Fruit fly (Drosophila melanogaster) whole organism, embryonic: ENCODE data around the gene CG13949.

ENCODE experiments used
- ATbp ChIP-seq: fragments of 200-800 bp; sonication (Bioruptor generic); optimal IDR thresholded peaks from 2 replicates; lab custom pipeline; 2017; ENCODE audit warnings: missing biosample characterization, mild to moderate bottlenecking, missing genetic modification characterization, missing genetic modification reagents
- Adf1 ChIP-seq: fragments of 200-800 bp; sonication (Bioruptor generic); IDR thresholded peaks from 2 replicates; pipeline ENCODE4 v1.3.6; 2022; ENCODE audit warnings: missing biosample characterization, missing genetic modification characterization
- Aef1 ChIP-seq: fragments of 200-800 bp; sonication (Bioruptor generic); IDR thresholded peaks from 3 replicates; pipeline ENCODE4 v1.3.6; 2022; ENCODE audit warnings: missing biosample characterization, missing genetic modification characterization
- Antp ChIP-seq: fragments of 200-800 bp; sonication (Bioruptor generic); optimal IDR thresholded peaks from 3 replicates; lab custom pipeline; 2016; ENCODE audit warnings: missing biosample characterization, missing genetic modification characterization
- B-H2 ChIP-seq: fragments of 200-800 bp; sonication (Bioruptor generic); optimal IDR thresholded peaks from 2 replicates; lab custom pipeline; 2018; ENCODE audit warnings: missing biosample characterization, mild to moderate bottlenecking, missing genetic modification characterization
- CG10274 ChIP-seq: fragments of 200-800 bp; sonication (Bioruptor generic); optimal IDR thresholded peaks from 3 replicates; lab custom pipeline; 2017; ENCODE audit warnings: missing biosample characterization, mild to moderate bottlenecking, missing genetic modification characterization
- CG10462 ChIP-seq: fragments of 200-800 bp; sonication (Bioruptor generic); optimal IDR thresholded peaks from 2 replicates; lab custom pipeline; 2016; ENCODE audit warnings: missing biosample characterization, missing genetic modification characterization
- CG11085 ChIP-seq: fragments of 200-800 bp; sonication (Bioruptor generic); IDR thresholded peaks from 2 replicates; pipeline ENCODE4 v1.3.6; 2022; ENCODE audit warnings: missing biosample characterization, missing genetic modification characterization
- CG12659 ChIP-seq: fragments of 200-800 bp; sonication (Bioruptor generic); optimal IDR thresholded peaks from 3 replicates; lab custom pipeline; 2017; ENCODE audit warnings: mild to moderate bottlenecking, missing biosample characterization, missing genetic modification reagents, missing genetic modification characterization
- CG15269 ChIP-seq: fragments of 200-800 bp; sonication (Bioruptor generic); optimal IDR thresholded peaks from 2 replicates; lab custom pipeline; 2018; ENCODE audit warnings: missing biosample characterization, mild to moderate bottlenecking, missing genetic modification characterization, moderate library complexity
- CG16815 ChIP-seq: fragments of 200-800 bp; sonication (Bioruptor generic); optimal IDR thresholded peaks from 3 replicates; lab custom pipeline; 2017; ENCODE audit warnings: missing biosample characterization, mild to moderate bottlenecking, missing genetic modification characterization
- CG17361 ChIP-seq: fragments of 200-800 bp; sonication (Bioruptor generic); IDR thresholded peaks from 3 replicates; pipeline ENCODE4 v1.3.6; 2022; ENCODE audit warnings: missing biosample characterization, missing genetic modification characterization
- CG18011 ChIP-seq: fragments of 200-800 bp; sonication (Bioruptor generic); optimal IDR thresholded peaks from 2 replicates; lab custom pipeline; 2017; ENCODE audit warnings: missing biosample characterization, missing genetic modification characterization, mild to moderate bottlenecking, moderate library complexity, missing genotype
- CG18599 ChIP-seq: fragments of 200-800 bp; sonication (Bioruptor generic); optimal IDR thresholded peaks from 3 replicates; lab custom pipeline; 2017; ENCODE audit warnings: missing biosample characterization, missing genetic modification characterization, mild to moderate bottlenecking, moderate library complexity, missing genetic modification reagents
- CG32532 ChIP-seq: fragments of 200-800 bp; sonication (Bioruptor generic); IDR thresholded peaks from 2 replicates; pipeline ENCODE4 v1.3.6; 2022; ENCODE audit warnings: missing biosample characterization, missing genetic modification characterization
- CG34224 ChIP-seq: fragments of 200-800 bp; sonication (Bioruptor generic); IDR thresholded peaks from 3 replicates; pipeline ENCODE4 v1.3.6; 2022; ENCODE audit warnings: missing biosample characterization, missing genetic modification characterization; ENCODE audit not compliant: partially characterized antibody
- CG4404 ChIP-seq: fragments of 200-800 bp; sonication (Bioruptor generic); IDR thresholded peaks from 2 replicates; pipeline ENCODE4 v1.3.6; 2022; ENCODE audit warnings: missing biosample characterization, missing genetic modification characterization
- CG7357 ChIP-seq: fragments of 200-800 bp; sonication (Bioruptor generic); IDR thresholded peaks from 3 replicates; pipeline ENCODE4 v1.3.6; 2022; ENCODE audit warnings: missing biosample characterization, missing genetic modification characterization
- CG7556 ChIP-seq: fragments of 200-800 bp; sonication (Bioruptor generic); optimal IDR thresholded peaks from 2 replicates; lab custom pipeline; 2017; ENCODE audit warnings: missing biosample characterization, mild to moderate bottlenecking, missing genetic modification characterization
- CG9437 ChIP-seq: fragments of 200-800 bp; sonication (Bioruptor generic); optimal IDR thresholded peaks from 2 replicates; lab custom pipeline; 2018; ENCODE audit warnings: missing biosample characterization, mild to moderate bottlenecking, missing genetic modification characterization
- CG9609 ChIP-seq: fragments of 200-800 bp; sonication (Bioruptor generic); optimal IDR thresholded peaks from 3 replicates; lab custom pipeline; 2016; ENCODE audit warnings: missing biosample characterization, missing genetic modification characterization
- Dek ChIP-seq: fragments of 200-800 bp; sonication (Bioruptor generic); optimal IDR thresholded peaks from 3 replicates; lab custom pipeline; 2019; ENCODE audit warnings: missing biosample characterization, mild to moderate bottlenecking, missing genetic modification characterization, moderate library complexity
- HLH3B ChIP-seq: fragments of 200-800 bp; sonication (Bioruptor generic); IDR thresholded peaks from 2 replicates; pipeline ENCODE4 v1.3.6; 2022; ENCODE audit warnings: missing biosample characterization, missing genetic modification characterization
- Hr39 ChIP-seq: fragments of >200 bp; optimal IDR thresholded peaks from 2 replicates; lab custom pipeline; 2017
- NC2β ChIP-seq: fragments of 200-800 bp; sonication (Bioruptor generic); optimal IDR thresholded peaks from 2 replicates; lab custom pipeline; 2016; ENCODE audit warnings: missing biosample characterization, missing genetic modification characterization
- NK7.1 ChIP-seq: fragments of 200-800 bp; sonication (Bioruptor generic); optimal IDR thresholded peaks from 3 replicates; lab custom pipeline; 2016; ENCODE audit warnings: missing biosample characterization, missing genetic modification characterization
- Ssrp ChIP-seq: fragments of 200-800 bp; sonication (Bioruptor generic); optimal IDR thresholded peaks from 2 replicates; lab custom pipeline; 2018; ENCODE audit warnings: missing biosample characterization, mild to moderate bottlenecking, missing genetic modification characterization, moderate library complexity
- Usf ChIP-seq: fragments of 200-800 bp; sonication (Bioruptor generic); optimal IDR thresholded peaks from 2 replicates; lab custom pipeline; 2017; ENCODE audit warnings: missing genotype, missing biosample characterization, missing genetic modification characterization
- ara ChIP-seq: fragments of 200-800 bp; sonication (Bioruptor generic); IDR thresholded peaks from 2 replicates; pipeline ENCODE4 v1.3.6; 2022; ENCODE audit warnings: missing biosample characterization, missing genetic modification characterization
- ato ChIP-seq: fragments of 200-800 bp; sonication (Bioruptor generic); IDR thresholded peaks from 2 replicates; pipeline ENCODE4 v1.3.6; 2022; ENCODE audit warnings: missing biosample characterization, missing genetic modification characterization; ENCODE audit not compliant: partially characterized antibody
- az2 ChIP-seq: fragments of 200-800 bp; sonication (Bioruptor generic); optimal IDR thresholded peaks from 3 replicates; lab custom pipeline; 2016; ENCODE audit warnings: missing biosample characterization, missing genetic modification characterization
- bbx ChIP-seq: fragments of 200-800 bp; sonication (Bioruptor generic); IDR thresholded peaks from 2 replicates; pipeline ENCODE4 v1.3.6; 2022; ENCODE audit warnings: missing biosample characterization, missing genetic modification characterization; ENCODE audit not compliant: partially characterized antibody
- exex ChIP-seq: fragments of 200-800 bp; sonication (Bioruptor generic); optimal IDR thresholded peaks from 4 replicates; lab custom pipeline; 2018; ENCODE audit warnings: missing biosample characterization, mild to moderate bottlenecking, missing genetic modification characterization, moderate library complexity
- fd3F ChIP-seq: fragments of 200-800 bp; sonication (Bioruptor generic); optimal IDR thresholded peaks from 2 replicates; lab custom pipeline; 2018; ENCODE audit warnings: missing biosample characterization, mild to moderate bottlenecking, missing genetic modification characterization, moderate library complexity
- fu2 ChIP-seq: fragments of 200-800 bp; sonication (Bioruptor generic); optimal IDR thresholded peaks from 2 replicates; lab custom pipeline; 2016; ENCODE audit warnings: missing biosample characterization, missing genetic modification characterization
- grau ChIP-seq: fragments of 200-800 bp; optimal IDR thresholded peaks from 3 replicates; lab custom pipeline; 2019; ENCODE audit warnings: missing biosample characterization, mild to moderate bottlenecking, missing genetic modification characterization, moderate library complexity
- gsb ChIP-seq: fragments of 200-800 bp; sonication (Bioruptor generic); IDR thresholded peaks from 2 replicates; pipeline ENCODE4 v1.3.6; 2022; ENCODE audit warnings: missing biosample characterization, missing genetic modification characterization
- kay ChIP-seq: fragments of 200-800 bp; sonication (Bioruptor generic); optimal IDR thresholded peaks from 2 replicates; lab custom pipeline; 2016; ENCODE audit warnings: missing biosample characterization, missing genetic modification characterization
- klu ChIP-seq: fragments of 200-800 bp; sonication (Bioruptor generic); IDR thresholded peaks from 2 replicates; pipeline ENCODE4 v1.3.6; 2022; ENCODE audit warnings: missing biosample characterization, missing genetic modification characterization
- lab ChIP-seq: fragments of 200-800 bp; sonication (Bioruptor generic); optimal IDR thresholded peaks from 3 replicates; lab custom pipeline; 2017; ENCODE audit warnings: missing biosample characterization, missing genetic modification characterization, mild to moderate bottlenecking, moderate library complexity, missing genetic modification reagents
- lmd ChIP-seq: fragments of 200-800 bp; sonication (Bioruptor generic); IDR thresholded peaks from 2 replicates; pipeline ENCODE4 v1.3.6; 2022; ENCODE audit warnings: missing biosample characterization, missing genetic modification characterization
- mld ChIP-seq: fragments of 200-800 bp; sonication (Bioruptor generic); IDR thresholded peaks from 3 replicates; pipeline ENCODE4 v1.3.6; 2022; ENCODE audit warnings: missing biosample characterization, missing genetic modification characterization; ENCODE audit not compliant: partially characterized antibody
- pum ChIP-seq: fragments of 200-800 bp; sonication (Bioruptor generic); optimal IDR thresholded peaks from 2 replicates; lab custom pipeline; 2016; ENCODE audit warnings: missing biosample characterization, missing genetic modification characterization
- rib ChIP-seq: fragments of 200-800 bp; sonication (Bioruptor generic); IDR thresholded peaks from 2 replicates; pipeline ENCODE4 v1.3.6; 2022; ENCODE audit warnings: missing biosample characterization, missing genetic modification characterization
- ro ChIP-seq: fragments of 200-800 bp; sonication (Bioruptor generic); IDR thresholded peaks from 2 replicates; pipeline ENCODE4 v1.3.6; 2022; ENCODE audit warnings: missing biosample characterization, missing genetic modification characterization
- sim ChIP-seq: fragments of 200-800 bp; sonication (Bioruptor generic); IDR thresholded peaks from 2 replicates; pipeline ENCODE4 v1.3.6; 2022; ENCODE audit warnings: missing biosample characterization, missing genetic modification characterization
- sima ChIP-seq: fragments of 200-800 bp; sonication (Bioruptor generic); optimal IDR thresholded peaks from 2 replicates; lab custom pipeline; 2016; ENCODE audit warnings: missing biosample characterization, missing genetic modification characterization
- ttk ChIP-seq: fragments of 200-800 bp; sonication (Bioruptor generic); IDR thresholded peaks from 2 replicates; pipeline ENCODE4 v2.1.2; 2022; ENCODE audit warnings: missing biosample characterization, missing genetic modification characterization
- vfl ChIP-seq: fragments of 200-800 bp; sonication (Bioruptor generic); optimal IDR thresholded peaks from 2 replicates; lab custom pipeline; 2016; ENCODE audit warnings: missing biosample characterization, missing genetic modification characterization

CG13949 gene

dm6 chr2L:866950-867744 lies 12.0 kb downstream of the CG13949 start (continued):
- TF ChIP-seq CG12659 (GFP tag; lab: Kevin White, UChicago), result peak; percentile 94
- TF ChIP-seq mld (GFP tag; lab: Robert Waterston, UW), result 0 out of 3 replicates have a peak, but pooled peaks have one; percentile 43
- peak; percentile 67 for TF ChIP-seq Adf1 (GFP tag; lab: Robert Waterston, UW)
- TF ChIP-seq ato, result no peak
- peak; percentile 72 for TF ChIP-seq CG10274 (GFP tag; lab: Kevin White, UChicago)
- TF ChIP-seq az2, result peak; percentile 92
- TF ChIP-seq Aef1 (GFP tag; lab: Robert Waterston, UW), result peak; percentile 94
- TF ChIP-seq CG4404 (GFP tag; lab: Robert Waterston, UW), result peak; percentile 93
- peak; percentile 84 for TF ChIP-seq CG7357 (GFP tag; lab: Robert Waterston, UW)
- TF ChIP-seq CG32532 (GFP tag; lab: Robert Waterston, UW), result peak; percentile 97
- peak; percentile 90 for TF ChIP-seq Ssrp (tag; lab: Kevin White, UChicago)
- TF ChIP-seq CG11085 (GFP tag; lab: Robert Waterston, UW), result peak; percentile 89
- TF ChIP-seq exex (tag; lab: Kevin White, UChicago), result peak; percentile 69
- peak; percentile 90 for TF ChIP-seq CG7556 (GFP tag; lab: Kevin White, UChicago)
- TF ChIP-seq fd3F (GFP tag; lab: Kevin White, UChicago), result peak; percentile 91
- peak; percentile 79 for TF ChIP-seq vfl (GFP tag; lab: Kevin White, UChicago)
- peak; percentile 96 for TF ChIP-seq CG15269 (tag; lab: Kevin White, UChicago)
- TF ChIP-seq NC2β (GFP tag; lab: Kevin White, UChicago), result peak; percentile 75
- peak; percentile 84 for TF ChIP-seq CG10462
- peak; percentile 76 for TF ChIP-seq CG9437 (GFP tag; lab: Kevin White, UChicago)
- peak; percentile 95 for TF ChIP-seq lab (GFP tag; lab: Kevin White, UChicago)
- TF ChIP-seq B-H2, result peak; percentile 88
- peak; percentile 90 for TF ChIP-seq CG17361 (GFP tag; lab: Robert Waterston, UW)
- TF ChIP-seq Antp (GFP tag; lab: Kevin White, UChicago), result peak; percentile 83
- TF ChIP-seq lmd (GFP tag; lab: Robert Waterston, UW), result peak; percentile 95
- TF ChIP-seq Hr39 (lab: Kevin White, UChicago), result no peak
- no peak; the same call in 1 of the 2 replicates for TF ChIP-seq bbx (GFP tag; lab: Robert Waterston, UW)
- TF ChIP-seq sim (GFP tag; lab: Robert Waterston, UW), result peak; percentile 72; the same call in 1 of the 2 replicates
- TF ChIP-seq ara (GFP tag; lab: Robert Waterston, UW), result peak; percentile 95
- TF ChIP-seq ro (GFP tag; lab: Robert Waterston, UW), result peak; percentile 72
- TF ChIP-seq Usf (GFP tag; lab: Kevin White, UChicago), result peak; percentile 79
- peak; percentile 73 for TF ChIP-seq CG18011 (GFP tag; lab: Kevin White, UChicago)
- TF ChIP-seq CG9609 (GFP tag; lab: Kevin White, UChicago), result peak; percentile 78
- peak; percentile 90 for TF ChIP-seq ATbp
- TF ChIP-seq CG18599 (GFP tag; lab: Kevin White, UChicago), result peak; percentile 93
- peak; percentile 84 for TF ChIP-seq kay (GFP tag; lab: Kevin White, UChicago)
- TF ChIP-seq fu2 (GFP tag; lab: Kevin White, UChicago), result peak; percentile 71
- TF ChIP-seq sima (GFP tag; lab: Kevin White, UChicago), result peak; percentile 75
- peak; percentile 83 for TF ChIP-seq NK7.1 (GFP tag; lab: Kevin White, UChicago)
- peak; percentile 93 for TF ChIP-seq Dek
- peak; percentile 87 for TF ChIP-seq pum
- peak; percentile 90 for TF ChIP-seq ttk (GFP tag; lab: Robert Waterston, UW)
- peak; percentile 96 for TF ChIP-seq HLH3B (GFP tag; lab: Robert Waterston, UW)
- TF ChIP-seq rib (GFP tag; lab: Robert Waterston, UW), result peak; percentile 95
- no peak for TF ChIP-seq CG34224 (GFP tag; lab: Robert Waterston, UW)
- peak; percentile 86 for TF ChIP-seq CG16815
- TF ChIP-seq grau (tag; lab: Kevin White, UChicago), result peak; percentile 99
- peak; percentile 94 for TF ChIP-seq gsb
- peak; percentile 88 for TF ChIP-seq klu
